Worm (Caenorhabditis elegans) whole organism, mixed stage, embryonic: ENCODE data around the gene clec-61.

Experiments used
- bed-3 ChIP-seq: fragments of 200-800 bp; sonication (Bioruptor generic); optimal IDR thresholded peaks from 3 replicates; lab custom pipeline; 2018; ENCODE audit warnings: mild to moderate bottlenecking, missing genetic modification characterization, moderate library complexity, missing compliant biosample characterization
- ces-1 ChIP-seq: fragments of 150-350 bp; optimal IDR thresholded peaks from 2 replicates; lab custom pipeline; 2014; ENCODE audit warnings: missing biosample characterization, missing genetic modification reagents, missing genetic modification characterization
- cnd-1 ChIP-seq: fragments of 200-800 bp; sonication (Bioruptor generic); optimal IDR thresholded peaks from 2 replicates; lab custom pipeline; 2018; ENCODE audit warnings: mild to moderate bottlenecking, missing genetic modification characterization, missing compliant biosample characterization
- elt-1 ChIP-seq: sonication (generic microtip); optimal IDR thresholded peaks from 2 replicates; lab custom pipeline; 2017; ENCODE audit warnings: missing genetic modification characterization, mild to moderate bottlenecking, missing compliant biosample characterization, antibody characterized with exemption, moderate library complexity, borderline replicate concordance; ENCODE audit not compliant: insufficient read depth
- mab-5 ChIP-seq: fragments of 150-350 bp; optimal IDR thresholded peaks from 2 replicates; lab custom pipeline; 2014; ENCODE audit warnings: missing biosample characterization, missing genetic modification characterization
- mep-1 ChIP-seq: fragments of 150-350 bp; optimal IDR thresholded peaks from 2 replicates; lab custom pipeline; 2017; ENCODE audit warnings: missing biosample characterization, missing genetic modification reagents, missing genetic modification characterization, inconsistent platforms
- nhr-237 ChIP-seq: fragments of 150-350 bp; optimal IDR thresholded peaks from 2 replicates; lab custom pipeline; 2014; ENCODE audit warnings: missing biosample characterization, missing genetic modification characterization
- nhr-28 ChIP-seq: fragments of 150-350 bp; optimal IDR thresholded peaks from 2 replicates; lab custom pipeline; 2014; ENCODE audit warnings: missing biosample characterization, missing genetic modification characterization
- nhr-76 ChIP-seq: sonication (generic microtip); optimal IDR thresholded peaks from 2 replicates; lab custom pipeline; 2017; ENCODE audit warnings: missing biosample characterization, missing genetic modification characterization
- pha-4 ChIP-seq: fragments of 150-350 bp; optimal IDR thresholded peaks from 2 replicates; lab custom pipeline; 2018; ENCODE audit warnings: missing biosample characterization, missing genetic modification reagents, missing genetic modification characterization
- unc-39 ChIP-seq: fragments of 150-350 bp; optimal IDR thresholded peaks from 2 replicates; lab custom pipeline; 2014; ENCODE audit warnings: missing biosample characterization, missing genetic modification characterization
- unc-62 ChIP-seq: fragments of 150-350 bp; optimal IDR thresholded peaks from 2 replicates; lab custom pipeline; 2014; ENCODE audit warnings: missing biosample characterization, missing genetic modification reagents, missing genetic modification characterization
- ztf-11 ChIP-seq: fragments of 150-350 bp; optimal IDR thresholded peaks from 2 replicates; lab custom pipeline; 2014; ENCODE audit warnings: missing biosample characterization, missing genetic modification characterization

ce11 chrII:10519017-10519416, 28.7 kb upstream of the clec-61 start, which contains the start of gene F59B10.4:
- TF ChIP-seq nhr-76 (tag; lab: Kevin White, UChicago) (no peak), mep-1 (tag; lab: Kevin White, UChicago) (no peak), elt-1 (no peak), ztf-11 (no peak), pha-4 (tag; lab: Kevin White, UChicago) (no peak), unc-62 (GFP tag; lab: Kevin White, UChicago) (no peak), mab-5 (no peak), unc-39 (tag; lab: Kevin White, UChicago) (no peak), nhr-28 (tag; lab: Kevin White, UChicago) (no peak), cnd-1 (tag; lab: Kevin White, UChicago) (no peak), nhr-237 (no peak), bed-3 (GFP tag; lab: Kevin White, UChicago) (no peak), ces-1 (GFP tag; lab: Kevin White, UChicago) (no peak)
